Worm (Caenorhabditis elegans): ENCODE data around the gene D2023.3.

DNA sequence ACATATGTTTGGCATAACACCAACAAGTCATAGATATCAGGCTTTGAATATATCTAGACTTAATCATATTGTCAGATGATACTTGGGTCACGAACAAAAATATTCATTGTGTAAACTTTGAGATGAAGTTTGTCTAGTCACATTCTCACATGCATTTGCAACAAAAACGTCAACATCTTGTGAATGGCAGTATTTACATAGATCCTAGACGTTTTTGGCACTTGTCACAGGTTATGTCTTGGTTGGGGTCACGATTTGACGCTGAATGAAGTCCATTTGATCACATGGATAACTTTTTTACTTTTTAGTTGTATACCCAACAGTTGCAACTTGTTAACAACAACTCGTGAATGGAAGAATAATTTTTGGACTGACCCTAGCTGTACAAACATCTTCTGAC, 13.5 kb downstream of the D2023.3 start:
- TF ChIP-seq egl-27 (tag; optimal IDR thresholded peaks at IDR 0.05) (no peak), fos-1 (tag; optimal IDR thresholded peaks at IDR 0.05) (no peak), unc-62 (GFP tag; optimal IDR thresholded peaks at IDR 0.05) (no peak), mdl-1 (tag; optimal IDR thresholded peaks at IDR 0.05) (no peak), ZK546.5 (tag; optimal IDR thresholded peaks at IDR 0.05) (no peak), zag-1 (tag; optimal IDR thresholded peaks at IDR 0.05) (no peak), ama-1 (optimal IDR thresholded peaks at IDR 0.05) (no peak), lin-11 (tag; optimal IDR thresholded peaks at IDR 0.05) (no peak), gmeb-1 (tag; optimal IDR thresholded peaks at IDR 0.05) (no peak), crh-2 (tag; optimal IDR thresholded peaks at IDR 0.05) (no peak), elt-3 (tag; optimal IDR thresholded peaks at IDR 0.05) (no peak), elt-1 (tag; optimal IDR thresholded peaks at IDR 0.05) (no peak), snpc-4 (tag; optimal IDR thresholded peaks at IDR 0.05) (no peak)

Data from whole organism, L2 larva.